Worm (Caenorhabditis elegans): ENCODE data around the gene srh-214.

Gene srh-214

ce11 chrV:16812371-16812770, 17.2 kb downstream of the srh-214 start:
- TF ChIP-seq nhr-48 (tag; optimal IDR thresholded peaks at IDR 0.05) (no peak), F37D6.2 (tag; optimal IDR thresholded peaks at IDR 0.05) (no peak), daf-8 (GFP tag; IDR thresholded peaks at IDR 0.05) (no peak), zip-11 (GFP tag; IDR thresholded peaks at IDR 0.05) (no peak), T20F7.1 (GFP tag; optimal IDR thresholded peaks at IDR 0.05) (no peak), pqm-1 (tag; optimal IDR thresholded peaks at IDR 0.05) (no peak), ztf-7 (tag; optimal IDR thresholded peaks at IDR 0.05) (no peak), egl-27 (tag; optimal IDR thresholded peaks at IDR 0.05) (no peak), R02D3.7 (tag; optimal IDR thresholded peaks at IDR 0.05) (no peak), tra-1 (GFP tag; IDR thresholded peaks at IDR 0.05) (no peak), daf-16 (GFP tag; optimal IDR thresholded peaks at IDR 0.05) (no peak), daf-16 (tag; optimal IDR thresholded peaks at IDR 0.05) (no peak)

ce11 chrV:16811841-16812240, 17.7 kb downstream of the srh-214 start:
- TF ChIP-seq snpc-1.2 (GFP tag; IDR thresholded peaks at IDR 0.05) (no peak), T20F7.1 (GFP tag; optimal IDR thresholded peaks at IDR 0.05) (no peak)

- TF ChIP-seq lin-1 (GFP tag; IDR thresholded peaks at IDR 0.05) (no peak), ceh-28 (tag; optimal IDR thresholded peaks at IDR 0.05) (no peak), ztf-11 (tag; optimal IDR thresholded peaks at IDR 0.05) (no peak), ceh-82 (tag; optimal IDR thresholded peaks at IDR 0.05) (no peak), zfp-2 (tag; optimal IDR thresholded peaks at IDR 0.05) (no peak), unc-62 (GFP tag; optimal IDR thresholded peaks at IDR 0.05 in 1 of 2) (peak in 1 of 2 experiments; percentile 48), unc-62 (tag; optimal IDR thresholded peaks at IDR 0.05) (no peak), zip-2 (tag; optimal IDR thresholded peaks at IDR 0.05) (no peak)
Observed at ce11 chrV:16808168-16808567, 21.4 kb downstream of the srh-214 start.

ce11 chrV:16804795-16805194, 24.8 kb downstream of the srh-214 start:
- TF ChIP-seq aha-1 (tag) (peak; percentile 68), unc-62 (GFP tag; optimal IDR thresholded peaks at IDR 0.05 in 1 of 2) (no peak), unc-62 (tag; optimal IDR thresholded peaks at IDR 0.05) (no peak)

ce11 chrV:16802572-16802971, 27.0 kb downstream of the srh-214 start, which contains the start of gene cand-1:
cand-1 (plus strand) TSS chrV:16802872.
- no peak for TF ChIP-seq D1046.2 (GFP tag; IDR thresholded peaks at IDR 0.05)
- no peak for TF ChIP-seq Y5F2A.4 (GFP tag; optimal IDR thresholded peaks at IDR 0.05)
- TF ChIP-seq skn-1 (tag; optimal IDR thresholded peaks at IDR 0.05): no peak
- no peak for TF ChIP-seq F44E2.7 (GFP tag; IDR thresholded peaks at IDR 0.05)
- TF ChIP-seq unc-39 (tag; optimal IDR thresholded peaks at IDR 0.05): no peak
- no peak for TF ChIP-seq egl-43 (GFP tag; IDR thresholded peaks at IDR 0.05)
- no peak for TF ChIP-seq lsy-2 (tag; optimal IDR thresholded peaks at IDR 0.05)
- TF ChIP-seq snpc-1.2 (GFP tag; IDR thresholded peaks at IDR 0.05): no peak
- TF ChIP-seq Y75B8A.6 (GFP tag; IDR thresholded peaks at IDR 0.05): no peak
- no peak for TF ChIP-seq php-3 (GFP tag; IDR thresholded peaks at IDR 0.05)
- no peak for TF ChIP-seq F37D6.2 (tag; optimal IDR thresholded peaks at IDR 0.05)
- no peak for TF ChIP-seq saeg-2 (GFP tag; IDR thresholded peaks at IDR 0.05)

- peak; percentile 48 for TF ChIP-seq aha-1 (tag)
- TF ChIP-seq mes-2 (tag; optimal IDR thresholded peaks at IDR 0.05; ENCODE audit: poor library complexity, severe bottlenecking): peak; percentile 3
- TF ChIP-seq daf-16 (GFP tag; optimal IDR thresholded peaks at IDR 0.05): no peak
- no peak for TF ChIP-seq daf-16 (tag; optimal IDR thresholded peaks at IDR 0.05)
- TF ChIP-seq lin-38 (GFP tag; IDR thresholded peaks at IDR 0.05): peak; percentile 16; the same call in 1 of the 2 replicates
- TF ChIP-seq snpc-1.2 (GFP tag; IDR thresholded peaks at IDR 0.05): no peak
Observed at ce11 chrV:16800484-16800883, 29.1 kb downstream of the srh-214 start.

Measured in whole organism, L4 larva.